Worm (Caenorhabditis elegans) whole organism, midembryonic: ENCODE measurements around the gene mec-18.

Experiments
- T22C8.4 ChIP-seq: fragments of 200-800 bp; sonication (Bioruptor generic); IDR thresholded peaks from 2 replicates; pipeline ENCODE4 v1.3.6; 2022; ENCODE audit warnings: missing genetic modification characterization, missing compliant biosample characterization
- cog-1 ChIP-seq: sonication (generic microtip); optimal IDR thresholded peaks from 2 replicates; lab custom pipeline; 2016; ENCODE audit warnings: missing genetic modification characterization, missing compliant biosample characterization
- flt-1 ChIP-seq: fragments of 200-800 bp; sonication (Bioruptor generic); IDR thresholded peaks from 2 replicates; pipeline ENCODE4 v1.3.6; 2022; ENCODE audit warnings: missing genetic modification characterization, missing compliant biosample characterization
- klf-2 ChIP-seq: fragments of 200-800 bp; sonication (Bioruptor generic); conservative IDR thresholded peaks from 2 replicates; pipeline ENCODE4 v1.3.6; 2022; ENCODE audit warnings: missing genetic modification reagents, missing genetic modification characterization, missing compliant biosample characterization
- med-1 ChIP-seq: sonication (generic microtip); optimal IDR thresholded peaks from 2 replicates; lab custom pipeline; 2017; ENCODE audit warnings: missing genetic modification characterization, mild to moderate bottlenecking, missing compliant biosample characterization, antibody characterized with exemption, missing genetic modification reagents; ENCODE audit not compliant: insufficient read depth
- ref-1 ChIP-seq: fragments of 200-800 bp; sonication (Bioruptor generic); conservative IDR thresholded peaks from 2 replicates; pipeline ENCODE4 v1.3.6; 2022; ENCODE audit warnings: missing genetic modification reagents, missing genetic modification characterization, missing compliant biosample characterization
- tab-1 ChIP-seq: fragments of 200-800 bp; sonication (Bioruptor generic); IDR thresholded peaks from 2 replicates; pipeline ENCODE4 v1.3.6; 2022; ENCODE audit warnings: missing genetic modification characterization, missing compliant biosample characterization
- ztf-23 ChIP-seq: fragments of 200-800 bp; sonication (Bioruptor generic); IDR thresholded peaks from 2 replicates; pipeline ENCODE4 v1.3.6; 2022; ENCODE audit warnings: missing genetic modification reagents, missing genetic modification characterization, missing compliant biosample characterization
- ztf-29 ChIP-seq: fragments of 200-800 bp; sonication (Bioruptor generic); IDR thresholded peaks from 2 replicates; pipeline ENCODE4 v1.3.6; 2022; ENCODE audit warnings: missing genetic modification reagents, missing genetic modification characterization, missing compliant biosample characterization

The mec-18 gene

DNA sequence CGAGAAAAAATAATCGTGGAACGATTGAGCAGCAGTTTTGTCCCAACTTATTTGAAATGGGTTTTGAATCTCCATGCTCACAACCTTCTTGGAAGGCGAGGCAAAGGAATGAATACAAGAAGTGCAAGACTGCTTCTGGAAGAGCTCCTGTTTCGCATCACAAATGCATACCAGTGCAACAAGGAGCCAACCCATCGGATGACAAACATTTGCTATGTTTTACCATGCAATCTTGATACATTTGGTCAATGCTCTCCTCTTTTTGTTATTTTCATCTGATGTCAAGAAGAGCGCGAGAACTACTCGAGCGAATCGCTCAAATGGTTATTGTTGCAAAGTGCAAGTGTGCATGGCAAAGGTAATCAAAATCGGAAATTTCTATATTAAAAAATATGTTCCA, at the start of gene mec-18:
Gene mec-18 (minus strand): TSS at position 101 of the 400 bp plus-strand sequence.
- TF ChIP-seq flt-1 (GFP tag; lab: Robert Waterston, UW) (no peak), ztf-23 (GFP tag; lab: Robert Waterston, UW) (no peak), ref-1 (GFP tag; lab: Robert Waterston, UW) (no peak), klf-2 (no peak), cog-1 (tag; lab: Kevin White, UChicago) (no peak), T22C8.4 (GFP tag; lab: Robert Waterston, UW) (no peak), tab-1 (no peak), ztf-29 (GFP tag; lab: Robert Waterston, UW) (no peak)

- TF ChIP-seq ztf-23 (GFP tag; lab: Robert Waterston, UW) (no peak), ref-1 (GFP tag; lab: Robert Waterston, UW) (no peak), ztf-29 (GFP tag; lab: Robert Waterston, UW) (no peak), T22C8.4 (GFP tag; lab: Robert Waterston, UW) (no peak), cog-1 (tag; lab: Kevin White, UChicago) (no peak), klf-2 (no peak), flt-1 (GFP tag; lab: Robert Waterston, UW) (no peak), tab-1 (no peak), med-1 (GFP tag; lab: Kevin White, UChicago) (no peak)
Measured at ce11 chrX:4322847-4323455, 48.9 kb upstream of the mec-18 start.

ce11 chrX:4320563-4320962, 46.5 kb upstream of the mec-18 start, which contains the start of gene dop-6:
TSS of gene dop-6 (plus strand) at chrX:4320863.
- TF ChIP-seq ztf-23 (GFP tag; lab: Robert Waterston, UW) = no peak
- TF ChIP-seq tab-1 = no peak
- no peak for TF ChIP-seq ztf-29 (GFP tag; lab: Robert Waterston, UW)
- no peak for TF ChIP-seq klf-2
- no peak for TF ChIP-seq cog-1 (tag; lab: Kevin White, UChicago)

DNA sequence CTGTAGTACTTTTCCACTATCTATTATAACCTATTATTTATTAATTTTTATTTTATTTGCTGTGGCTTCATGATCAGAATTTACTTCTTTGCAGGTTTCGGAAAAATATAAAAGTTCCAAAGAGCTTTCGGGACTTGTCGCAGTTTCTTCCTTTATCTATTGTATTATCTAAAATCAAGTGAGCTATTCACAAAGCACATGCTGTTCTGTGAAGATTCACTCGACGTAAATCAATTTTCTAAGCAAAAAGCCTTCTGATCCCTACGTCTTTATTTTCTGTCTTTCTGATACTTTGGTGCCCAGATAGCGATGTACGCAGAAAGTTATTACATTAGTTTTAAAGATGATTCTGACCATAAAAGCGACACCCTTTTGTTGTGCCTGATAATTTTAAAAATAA, 43.1 kb upstream of the mec-18 start:
- no peak for TF ChIP-seq ztf-23 (GFP tag; lab: Robert Waterston, UW)
- no peak for TF ChIP-seq flt-1 (GFP tag; lab: Robert Waterston, UW)
- TF ChIP-seq med-1 (GFP tag; lab: Kevin White, UChicago) = no peak
- no peak for TF ChIP-seq T22C8.4 (GFP tag; lab: Robert Waterston, UW)
- no peak for TF ChIP-seq ref-1 (GFP tag; lab: Robert Waterston, UW)
- no peak for TF ChIP-seq klf-2
- no peak for TF ChIP-seq ztf-29 (GFP tag; lab: Robert Waterston, UW)
- no peak for TF ChIP-seq tab-1
- TF ChIP-seq cog-1 (tag; lab: Kevin White, UChicago) = no peak

DNA sequence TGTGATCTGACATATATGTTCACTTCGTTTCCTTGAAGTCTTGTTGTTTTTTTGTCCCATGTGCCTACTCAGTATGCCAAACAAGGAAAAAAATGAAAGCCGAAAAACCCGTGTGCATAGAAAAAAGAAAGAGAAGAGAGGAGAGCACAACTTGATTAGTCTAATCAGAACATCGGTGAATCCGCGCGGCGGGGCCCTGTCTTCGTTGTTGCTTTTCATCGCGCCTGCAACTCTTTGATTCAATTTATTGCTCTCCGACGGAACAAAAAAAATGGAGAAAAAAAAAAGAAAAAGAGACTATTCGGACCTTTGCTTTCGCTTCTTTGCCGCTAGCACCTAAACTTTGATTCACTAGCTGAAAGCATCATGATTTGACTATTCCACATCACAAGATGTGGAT, 40.9 kb upstream of the mec-18 start:
- TF ChIP-seq ztf-23 (GFP tag; lab: Robert Waterston, UW) = no peak
- no peak for TF ChIP-seq ztf-29 (GFP tag; lab: Robert Waterston, UW)
- TF ChIP-seq T22C8.4 (GFP tag; lab: Robert Waterston, UW) = no peak
- TF ChIP-seq klf-2 = no peak
- no peak for TF ChIP-seq tab-1
- no peak for TF ChIP-seq cog-1 (tag; lab: Kevin White, UChicago)

DNA sequence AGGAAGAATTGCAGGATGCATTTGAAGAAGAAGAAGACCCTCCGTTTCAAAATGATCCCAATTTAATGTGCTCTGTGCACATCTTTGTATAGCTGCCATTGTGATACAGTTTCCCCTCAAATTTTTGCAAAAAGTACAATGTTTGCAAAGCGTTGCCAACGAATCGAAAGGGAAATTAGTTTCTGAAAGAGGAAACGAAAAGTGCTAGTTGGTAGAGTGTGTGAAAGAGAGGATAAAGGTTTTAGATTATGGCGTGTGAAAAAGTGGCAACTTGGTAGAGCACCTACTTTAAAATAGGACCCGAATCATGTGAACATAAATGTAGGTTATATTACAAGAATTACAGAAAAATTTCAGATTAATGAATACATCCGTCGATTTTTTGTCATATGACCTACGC, 37.7 kb upstream of the mec-18 start, which contains the start of gene C52B9.8:
Gene C52B9.8 (minus strand): TSS at position 101 of the 400 bp plus-strand sequence.
- TF ChIP-seq flt-1 (GFP tag; lab: Robert Waterston, UW) = no peak
- no peak for TF ChIP-seq ref-1 (GFP tag; lab: Robert Waterston, UW)

DNA sequence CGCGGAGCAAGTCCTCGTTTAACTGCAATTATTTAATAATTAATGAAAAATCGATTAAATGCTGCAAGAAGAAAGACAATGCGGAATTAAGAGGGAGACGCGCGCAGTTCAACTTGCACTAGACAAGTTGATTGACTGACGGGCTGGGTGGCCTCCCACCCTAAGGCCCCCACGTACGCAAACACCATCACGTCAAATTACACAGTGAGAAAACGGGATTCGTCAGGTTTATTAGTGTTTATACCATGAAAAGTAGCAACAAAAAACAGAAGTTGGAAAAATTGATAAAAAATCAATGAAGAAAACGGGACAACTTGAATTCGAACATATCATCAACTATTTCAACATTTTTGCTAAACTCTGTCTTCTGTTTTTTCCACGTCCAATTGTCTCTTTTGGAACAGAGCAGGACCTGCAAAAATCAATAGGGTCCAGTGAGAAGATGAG, 33.6 kb upstream of the mec-18 start:
- TF ChIP-seq T22C8.4 (GFP tag; lab: Robert Waterston, UW) (peak; percentile 35; the same call in 1 of the 2 replicates), cog-1 (tag; lab: Kevin White, UChicago) (no peak), ztf-29 (GFP tag; lab: Robert Waterston, UW) (0 out of 2 replicates have a peak, but pooled peaks have one; percentile 29), tab-1 (peak; percentile 55; the same call in 1 of the 2 replicates)

- no peak for TF ChIP-seq ztf-29 (GFP tag; lab: Robert Waterston, UW)
- no peak for TF ChIP-seq klf-2
- no peak for TF ChIP-seq T22C8.4 (GFP tag; lab: Robert Waterston, UW)
- TF ChIP-seq cog-1 (tag; lab: Kevin White, UChicago) = no peak
- TF ChIP-seq tab-1 = no peak
- no peak for TF ChIP-seq ref-1 (GFP tag; lab: Robert Waterston, UW)
- no peak for TF ChIP-seq ztf-23 (GFP tag; lab: Robert Waterston, UW)
- TF ChIP-seq med-1 (GFP tag; lab: Kevin White, UChicago) = no peak
- TF ChIP-seq flt-1 (GFP tag; lab: Robert Waterston, UW) = no peak
Measured at ce11 chrX:4306861-4307260, 32.8 kb upstream of the mec-18 start, which contains the start of gene pqn-15. TSS of gene pqn-15 (minus strand) at chrX:4306961.

DNA sequence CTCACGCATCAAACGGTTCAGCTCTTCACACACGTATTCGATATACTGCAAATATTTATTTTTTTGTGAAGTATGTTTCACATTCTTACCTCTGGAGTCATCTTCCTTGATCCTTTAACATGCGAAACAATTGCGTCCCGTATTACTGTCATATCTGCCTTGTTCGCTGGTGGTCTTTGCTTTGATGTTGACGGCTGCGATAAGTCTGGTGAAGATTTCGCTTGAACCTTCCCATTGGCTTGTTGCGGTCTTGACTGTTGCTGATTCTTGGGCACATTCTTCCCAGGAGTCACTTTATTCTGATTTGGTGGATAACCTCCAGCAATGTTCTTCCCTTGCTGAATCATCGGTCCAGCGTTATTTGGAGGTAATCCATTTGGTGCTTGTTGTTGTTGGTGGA, 29.2 kb upstream of the mec-18 start:
- TF ChIP-seq ref-1 (GFP tag; lab: Robert Waterston, UW) (no peak), klf-2 (no peak), flt-1 (GFP tag; lab: Robert Waterston, UW) (no peak), T22C8.4 (GFP tag; lab: Robert Waterston, UW) (no peak), tab-1 (no peak), ztf-29 (GFP tag; lab: Robert Waterston, UW) (no peak), ztf-23 (GFP tag; lab: Robert Waterston, UW) (no peak), cog-1 (tag; lab: Kevin White, UChicago) (no peak), med-1 (GFP tag; lab: Kevin White, UChicago) (no peak)

- TF ChIP-seq T22C8.4 (GFP tag; lab: Robert Waterston, UW) (no peak), cog-1 (tag; lab: Kevin White, UChicago) (no peak), klf-2 (no peak), tab-1 (no peak), ref-1 (GFP tag; lab: Robert Waterston, UW) (no peak), ztf-23 (GFP tag; lab: Robert Waterston, UW) (no peak), flt-1 (GFP tag; lab: Robert Waterston, UW) (no peak), ztf-29 (GFP tag; lab: Robert Waterston, UW) (no peak), med-1 (GFP tag; lab: Kevin White, UChicago) (no peak)
Measured at ce11 chrX:4297452-4297851, 23.4 kb upstream of the mec-18 start, which contains the start of gene paf-2. TSS of gene paf-2 (minus strand) at chrX:4297741.
